Fruit fly (Drosophila melanogaster) whole organism, embryonic: ENCODE data around the gene Ugt37A2.

Source experiments
- Abd-B ChIP-seq: fragments of 200-800 bp; sonication (Bioruptor generic); optimal IDR thresholded peaks from 2 replicates; lab custom pipeline; 2018; ENCODE audit warnings: missing biosample characterization, mild to moderate bottlenecking, missing genetic modification characterization, moderate library complexity
- Atf-2 ChIP-seq: fragments of 200-800 bp; sonication (Bioruptor generic); optimal IDR thresholded peaks from 2 replicates; lab custom pipeline; 2016; ENCODE audit warnings: missing biosample characterization, missing genetic modification characterization
- B-H2 ChIP-seq: fragments of 200-800 bp; sonication (Bioruptor generic); optimal IDR thresholded peaks from 2 replicates; lab custom pipeline; 2018; ENCODE audit warnings: missing biosample characterization, mild to moderate bottlenecking, missing genetic modification characterization
- CG10462 ChIP-seq: fragments of 200-800 bp; sonication (Bioruptor generic); optimal IDR thresholded peaks from 2 replicates; lab custom pipeline; 2016; ENCODE audit warnings: missing biosample characterization, missing genetic modification characterization
- CG10654 ChIP-seq: fragments of 200-800 bp; sonication (Bioruptor generic); optimal IDR thresholded peaks from 2 replicates; lab custom pipeline; 2016; ENCODE audit warnings: missing biosample characterization, missing genetic modification characterization
- CG11504 ChIP-seq: fragments of 200-800 bp; sonication (Bioruptor generic); optimal IDR thresholded peaks from 3 replicates; lab custom pipeline; 2019; ENCODE audit warnings: missing biosample characterization, mild to moderate bottlenecking, missing genetic modification characterization, moderate library complexity
- CG11696 ChIP-seq: fragments of 200-800 bp; sonication (Bioruptor generic); IDR thresholded peaks from 2 replicates; pipeline ENCODE4 v1.3.6; 2022; ENCODE audit warnings: missing biosample characterization, missing genetic modification characterization
- CG12104 ChIP-seq: fragments of 200-800 bp; sonication (Bioruptor generic); optimal IDR thresholded peaks from 3 replicates; lab custom pipeline; 2016; ENCODE audit warnings: missing biosample characterization, missing genetic modification characterization
- CG12299 ChIP-seq: fragments of 200-800 bp; sonication (Bioruptor generic); optimal IDR thresholded peaks from 2 replicates; lab custom pipeline; 2018; ENCODE audit warnings: missing biosample characterization, mild to moderate bottlenecking, missing genetic modification characterization
- CG12744 ChIP-seq: fragments of 200-800 bp; sonication (Bioruptor generic); optimal IDR thresholded peaks from 2 replicates; lab custom pipeline; 2016; ENCODE audit warnings: missing biosample characterization, missing genetic modification characterization
- CG12769 ChIP-seq: fragments of 200-800 bp; sonication (Bioruptor generic); optimal IDR thresholded peaks from 2 replicates; lab custom pipeline; 2019; ENCODE audit warnings: missing biosample characterization, mild to moderate bottlenecking, missing genetic modification characterization, moderate library complexity
- CG2678 ChIP-seq: fragments of 200-800 bp; sonication (Bioruptor generic); optimal IDR thresholded peaks from 3 replicates; lab custom pipeline; 2019; ENCODE audit warnings: missing biosample characterization, mild to moderate bottlenecking, missing genetic modification characterization, moderate library complexity
- CG30403 ChIP-seq: fragments of 200-800 bp; sonication (Bioruptor generic); optimal IDR thresholded peaks from 3 replicates; lab custom pipeline; 2016; ENCODE audit warnings: missing biosample characterization, missing genetic modification characterization
- CG31388 ChIP-seq: fragments of 200-800 bp; sonication (Bioruptor generic); optimal IDR thresholded peaks from 2 replicates; lab custom pipeline; 2016; ENCODE audit warnings: missing biosample characterization, missing genetic modification characterization
- CG32532 ChIP-seq: fragments of 200-800 bp; sonication (Bioruptor generic); IDR thresholded peaks from 2 replicates; pipeline ENCODE4 v1.3.6; 2022; ENCODE audit warnings: missing biosample characterization, missing genetic modification characterization
- CG3281 ChIP-seq: fragments of 200-800 bp; sonication (Bioruptor generic); optimal IDR thresholded peaks from 3 replicates; lab custom pipeline; 2017; ENCODE audit warnings: missing biosample characterization, mild to moderate bottlenecking, missing genetic modification characterization
- CG3995 ChIP-seq: fragments of 200-800 bp; sonication (Bioruptor generic); optimal IDR thresholded peaks from 3 replicates; lab custom pipeline; 2016; ENCODE audit warnings: missing biosample characterization, missing genetic modification characterization
- CG7372 ChIP-seq: fragments of 200-800 bp; sonication (Bioruptor generic); IDR thresholded peaks from 2 replicates; pipeline ENCODE4 v1.3.6; 2022; ENCODE audit warnings: missing biosample characterization, missing genetic modification characterization
- CG8290 ChIP-seq, 3 experiments: fragments of 200-800 bp; sonication (Bioruptor generic); optimal IDR thresholded peaks; 2 replicates each; lab custom pipeline; 2016 to 2019; ENCODE audit warnings: missing biosample characterization in 3 of 3, missing genetic modification characterization in 3 of 3, mild to moderate bottlenecking in 2 of 3, moderate library complexity in 1 of 3
- CG8944 ChIP-seq: fragments of 200-800 bp; sonication (Bioruptor generic); optimal IDR thresholded peaks from 3 replicates; lab custom pipeline; 2016; ENCODE audit warnings: missing biosample characterization, missing genetic modification characterization
- Camta ChIP-seq: fragments of 200-800 bp; sonication (Bioruptor generic); optimal IDR thresholded peaks from 2 replicates; lab custom pipeline; 2016; ENCODE audit warnings: missing biosample characterization, missing genetic modification characterization
- D ChIP-seq, 2 experiments: fragments of 200-800 bp in 1 of 2; fragments of >200 bp in 1 of 2; sonication (Bioruptor generic) in 1 of 2; optimal IDR thresholded peaks; 2 replicates in 1 of 2; 3 replicates in 1 of 2; lab custom pipeline; 2017; ENCODE audit warnings: mild to moderate bottlenecking in 1 of 2, missing biosample characterization in 1 of 2, missing genetic modification characterization in 1 of 2, missing genetic modification reagents in 1 of 2
- Drgx ChIP-seq: fragments of 200-800 bp; sonication (Bioruptor generic); IDR thresholded peaks from 2 replicates; pipeline ENCODE4 v1.3.6; 2022; ENCODE audit warnings: missing biosample characterization, missing genetic modification characterization
- HLH4C ChIP-seq: fragments of 200-800 bp; sonication (Bioruptor generic); IDR thresholded peaks from 3 replicates; pipeline ENCODE4 v1.3.6; 2022; ENCODE audit warnings: missing biosample characterization, missing genetic modification characterization; ENCODE audit not compliant: partially characterized antibody
- HmgZ ChIP-seq: fragments of 200-800 bp; sonication (Bioruptor generic); optimal IDR thresholded peaks from 2 replicates; lab custom pipeline; 2018; ENCODE audit warnings: missing biosample characterization, mild to moderate bottlenecking, missing genetic modification characterization
- Hmr ChIP-seq: fragments of 200-800 bp; sonication (Bioruptor generic); optimal IDR thresholded peaks from 3 replicates; lab custom pipeline; 2017; ENCODE audit warnings: mild to moderate bottlenecking, missing biosample characterization, missing genetic modification reagents, missing genetic modification characterization
- Max ChIP-seq: fragments of 200-800 bp; sonication (Bioruptor generic); optimal IDR thresholded peaks from 2 replicates; lab custom pipeline; 2016; ENCODE audit warnings: missing biosample characterization, mild to moderate bottlenecking, missing genetic modification characterization
- NC2α ChIP-seq: fragments of 200-800 bp; sonication (Bioruptor generic); optimal IDR thresholded peaks from 2 replicates; lab custom pipeline; 2016; ENCODE audit warnings: missing biosample characterization, missing genetic modification characterization
- Rfx ChIP-seq: fragments of 200-800 bp; sonication (Bioruptor generic); IDR thresholded peaks from 2 replicates; pipeline ENCODE4 v1.3.6; 2022; ENCODE audit warnings: missing biosample characterization, missing genetic modification characterization
- Side ChIP-seq: fragments of 200-800 bp; sonication (Bioruptor generic); optimal IDR thresholded peaks from 2 replicates; lab custom pipeline; 2016; ENCODE audit warnings: missing biosample characterization, missing genetic modification characterization
- Sox100B ChIP-seq: fragments of 200-800 bp; sonication (Bioruptor generic); optimal IDR thresholded peaks from 3 replicates; lab custom pipeline; 2018; ENCODE audit warnings: missing biosample characterization, mild to moderate bottlenecking, missing genetic modification characterization
- Trl ChIP-seq, 3 experiments: fragments of >200 bp in 2 of 3; fragments of 200-800 bp in 1 of 3; sonication (Bioruptor generic) in 1 of 3; optimal IDR thresholded peaks; 2 replicates in 1 of 3; 3 replicates in 2 of 3; lab custom pipeline; 2016 to 2017; ENCODE audit warnings: missing biosample characterization in 1 of 3, missing genetic modification characterization in 1 of 3
- ab ChIP-seq: fragments of 200-800 bp; sonication (Bioruptor generic); optimal IDR thresholded peaks from 2 replicates; lab custom pipeline; 2016; ENCODE audit warnings: missing biosample characterization, missing genetic modification characterization
- amos ChIP-seq: fragments of 200-800 bp; sonication (Bioruptor generic); IDR thresholded peaks from 2 replicates; pipeline ENCODE4 v1.3.6; 2022; ENCODE audit warnings: missing biosample characterization, missing genetic modification characterization; ENCODE audit not compliant: partially characterized antibody
- cas ChIP-seq: fragments of 200-800 bp; sonication (Bioruptor generic); IDR thresholded peaks from 2 replicates; pipeline ENCODE4 v1.3.6; 2022; ENCODE audit warnings: missing biosample characterization, missing genetic modification characterization
- corto ChIP-seq: fragments of 200-800 bp; sonication (Bioruptor generic); optimal IDR thresholded peaks from 2 replicates; lab custom pipeline; 2016; ENCODE audit warnings: missing biosample characterization, mild to moderate bottlenecking, missing genetic modification characterization, moderate library complexity
- exex ChIP-seq: fragments of 200-800 bp; sonication (Bioruptor generic); optimal IDR thresholded peaks from 4 replicates; lab custom pipeline; 2018; ENCODE audit warnings: missing biosample characterization, mild to moderate bottlenecking, missing genetic modification characterization, moderate library complexity
- gsb-n ChIP-seq: fragments of 200-800 bp; sonication (Bioruptor generic); optimal IDR thresholded peaks from 3 replicates; lab custom pipeline; 2018; ENCODE audit warnings: missing biosample characterization, mild to moderate bottlenecking, missing genetic modification characterization
- hbn ChIP-seq: fragments of 200-800 bp; sonication (Bioruptor generic); IDR thresholded peaks from 2 replicates; pipeline ENCODE4 v1.3.6; 2022; ENCODE audit warnings: missing biosample characterization, missing genetic modification characterization; ENCODE audit not compliant: partially characterized antibody
- mirr ChIP-seq: fragments of 200-800 bp; sonication (Bioruptor generic); optimal IDR thresholded peaks from 3 replicates; lab custom pipeline; 2018; ENCODE audit warnings: missing biosample characterization, mild to moderate bottlenecking, missing genetic modification characterization
- sens ChIP-seq: fragments of 200-800 bp; sonication (Bioruptor generic); peaks from one replicate; lab custom pipeline; 2016; ENCODE audit warnings: missing biosample characterization, missing genetic modification characterization
- seq ChIP-seq: fragments of 200-800 bp; sonication (Bioruptor generic); IDR thresholded peaks from 2 replicates; pipeline ENCODE4 v1.3.6; 2022; ENCODE audit warnings: missing biosample characterization, missing genetic modification characterization
- slbo ChIP-seq: fragments of 200-800 bp; sonication (Bioruptor generic); IDR thresholded peaks from 2 replicates; pipeline ENCODE4 v1.3.6; 2022; ENCODE audit warnings: missing biosample characterization, missing genetic modification characterization
- sug ChIP-seq: fragments of 200-800 bp; optimal IDR thresholded peaks from 2 replicates; lab custom pipeline; 2019; ENCODE audit warnings: missing biosample characterization, mild to moderate bottlenecking, missing genetic modification characterization, moderate library complexity
- toy ChIP-seq: fragments of 200-800 bp; sonication (Bioruptor generic); IDR thresholded peaks from 2 replicates; pipeline ENCODE4 v1.3.6; 2022; ENCODE audit warnings: missing biosample characterization, missing genetic modification characterization
- tup ChIP-seq: fragments of 200-800 bp; sonication (Bioruptor generic); optimal IDR thresholded peaks from 2 replicates; lab custom pipeline; 2016; ENCODE audit warnings: missing biosample characterization, mild to moderate bottlenecking, missing genetic modification characterization, moderate library complexity
- wek ChIP-seq: fragments of 200-800 bp; sonication (Bioruptor generic); optimal IDR thresholded peaks from 3 replicates; lab custom pipeline; 2018; ENCODE audit warnings: missing biosample characterization, mild to moderate bottlenecking, missing genetic modification characterization, moderate library complexity
- zen2 ChIP-seq: fragments of 200-800 bp; sonication (Bioruptor generic); IDR thresholded peaks from 3 replicates; pipeline ENCODE4 v1.3.6; 2022; ENCODE audit warnings: missing biosample characterization, missing genetic modification characterization; ENCODE audit not compliant: partially characterized antibody

Gene Ugt37A2

dm6 chr3R:12720344-12721200, 18.9 kb upstream of the Ugt37A2 start (continued):
- no peak for TF ChIP-seq CG12769
- TF ChIP-seq CG8944: no peak
- peak; percentile 1 for TF ChIP-seq CG30403 (GFP tag; lab: Kevin White, UChicago)
- no peak for TF ChIP-seq corto (GFP tag; lab: Kevin White, UChicago)
- peak; percentile 29 for TF ChIP-seq CG2678
- no peak for TF ChIP-seq Side (GFP tag; lab: Kevin White, UChicago)
- peak; percentile 80 for TF ChIP-seq sug (tag; lab: Kevin White, UChicago)
- peak in 1 of 2 experiments; percentile 4 for TF ChIP-seq Trl (optimal IDR thresholded peaks at IDR 0.05; lab: Kevin White, UChicago)
- no peak for TF ChIP-seq Trl (GFP tag; optimal IDR thresholded peaks at IDR 0.05; lab: Kevin White, UChicago)
- peak; percentile 56 for TF ChIP-seq mirr (GFP tag; lab: Kevin White, UChicago)
- peak; percentile 23 for TF ChIP-seq CG3281
- no peak for TF ChIP-seq CG12299 (tag; lab: Kevin White, UChicago)
- TF ChIP-seq cas (GFP tag; lab: Robert Waterston, UW): no peak
- peak; percentile 10 for TF ChIP-seq CG11504 (tag; lab: Kevin White, UChicago)
- TF ChIP-seq toy (GFP tag; lab: Robert Waterston, UW): no peak
- no peak for TF ChIP-seq Sox100B (GFP tag; lab: Kevin White, UChicago)
- no peak for TF ChIP-seq CG3995 (GFP tag; lab: Kevin White, UChicago)
- peak; percentile 3 for TF ChIP-seq sens
- peak; percentile 98 for TF ChIP-seq exex (tag; lab: Kevin White, UChicago)
- no peak for TF ChIP-seq ab (GFP tag; lab: Kevin White, UChicago)
- TF ChIP-seq Max: no peak
- TF ChIP-seq B-H2: no peak
- TF ChIP-seq amos (GFP tag; lab: Robert Waterston, UW): no peak
- TF ChIP-seq Hmr (GFP tag; lab: Kevin White, UChicago): peak; percentile 10
- no peak for TF ChIP-seq Camta (GFP tag; lab: Kevin White, UChicago)
- no peak for TF ChIP-seq CG12744
- TF ChIP-seq gsb-n (tag; lab: Kevin White, UChicago): no peak
- 0 out of 2 replicates have a peak, but pooled peaks have one; percentile 24 for TF ChIP-seq CG32532 (GFP tag; lab: Robert Waterston, UW)
- TF ChIP-seq CG10462 (GFP tag; lab: Kevin White, UChicago): no peak
- TF ChIP-seq CG12104 (GFP tag; lab: Kevin White, UChicago): no peak
- TF ChIP-seq HmgZ (tag; lab: Kevin White, UChicago): peak; percentile 15
- no peak for TF ChIP-seq CG8290 (GFP tag; optimal IDR thresholded peaks at IDR 0.05; lab: Kevin White, UChicago)
- TF ChIP-seq CG8290 (tag; optimal IDR thresholded peaks at IDR 0.05; lab: Kevin White, UChicago): peak in 1 of 2 experiments; percentile 56
- no peak for TF ChIP-seq NC2α (GFP tag; lab: Kevin White, UChicago)
- no peak for TF ChIP-seq CG10654 (GFP tag; lab: Kevin White, UChicago)
- TF ChIP-seq slbo (GFP tag; lab: Robert Waterston, UW): no peak; the same call in 1 of the 2 replicates
- TF ChIP-seq Drgx (GFP tag; lab: Robert Waterston, UW): 0 out of 2 replicates have a peak, but pooled peaks have one; percentile 5
- 0 out of 2 replicates have a peak, but pooled peaks have one; percentile 11 for TF ChIP-seq CG11696 (GFP tag; lab: Robert Waterston, UW)

dm6 chr3R:12722392-12722914, 17.0 kb upstream of the Ugt37A2 start, which contains the start of gene Men:
Men (minus strand) TSS chr3R:12722442.
- TF ChIP-seq CG31388 (GFP tag; lab: Kevin White, UChicago): no peak
- no peak for TF ChIP-seq Atf-2
- no peak for TF ChIP-seq HLH4C (GFP tag; lab: Robert Waterston, UW)
- no peak for TF ChIP-seq tup (GFP tag; lab: Kevin White, UChicago)
- TF ChIP-seq Rfx (GFP tag; lab: Robert Waterston, UW): peak; percentile 60
- no peak for TF ChIP-seq zen2 (GFP tag; lab: Robert Waterston, UW)
- TF ChIP-seq hbn: no peak
- no peak for TF ChIP-seq D (optimal IDR thresholded peaks at IDR 0.05; lab: Kevin White, UChicago)
- TF ChIP-seq D (GFP tag; optimal IDR thresholded peaks at IDR 0.05; lab: Kevin White, UChicago): peak; percentile 34
- TF ChIP-seq seq (GFP tag; lab: Robert Waterston, UW): peak; percentile 59
- TF ChIP-seq CG7372: peak; percentile 59
- no peak for TF ChIP-seq wek (GFP tag; lab: Kevin White, UChicago)
- peak; percentile 17 for TF ChIP-seq Abd-B (GFP tag; lab: Kevin White, UChicago)
